Worm (Caenorhabditis elegans): ENCODE measurements around the gene C29E4.15.

DNA sequence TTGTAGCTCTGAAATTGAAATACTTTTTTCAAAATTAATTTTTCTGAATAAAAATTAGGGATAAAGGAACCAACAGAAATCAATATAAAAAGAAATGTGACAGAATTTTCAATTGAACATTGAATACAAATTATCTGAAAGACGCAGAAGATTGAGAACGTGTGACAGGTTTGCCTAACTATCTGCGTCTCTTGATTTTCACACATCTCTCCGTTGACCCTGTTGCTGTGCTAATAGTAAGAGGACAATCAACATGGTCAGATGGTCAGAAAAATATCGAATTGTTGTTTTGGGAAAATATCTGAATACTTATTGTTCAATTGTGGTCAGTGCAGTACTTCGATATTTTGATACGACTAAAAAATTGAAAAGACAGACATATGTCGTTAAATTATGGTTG lies 40.8 kb upstream of the C29E4.15 start, which contains the start of gene ZK688.7:
- TF ChIP-seq nhr-28 (tag; optimal IDR thresholded peaks at IDR 0.05) (no peak), lin-13 (tag; optimal IDR thresholded peaks at IDR 0.05) (no peak), elt-3 (tag; optimal IDR thresholded peaks at IDR 0.05) (no peak)

All from whole organism, mixed stage, embryonic.